Fruit fly (Drosophila melanogaster) whole organism, embryonic: ENCODE measurements around the gene Irbp18.
A peak's percentile ranks its signal among the peaks of the same experiment; 100 is the strongest.

Source experiments
- CG10565 ChIP-seq: fragments of 200-800 bp; sonication (Bioruptor generic); optimal IDR thresholded peaks from 3 replicates; lab custom pipeline; 2016; ENCODE audit warnings: missing biosample characterization, mild to moderate bottlenecking, missing genetic modification characterization
- CG10979 ChIP-seq: fragments of 200-800 bp; sonication (Bioruptor generic); optimal IDR thresholded peaks from 2 replicates; lab custom pipeline; 2018; ENCODE audit warnings: missing biosample characterization, mild to moderate bottlenecking, missing genetic modification characterization, moderate library complexity
- CG11398 ChIP-seq: fragments of 200-800 bp; sonication (Bioruptor generic); optimal IDR thresholded peaks from 2 replicates; lab custom pipeline; 2016; ENCODE audit warnings: missing biosample characterization, missing genetic modification characterization
- CG11504 ChIP-seq: fragments of 200-800 bp; sonication (Bioruptor generic); optimal IDR thresholded peaks from 3 replicates; lab custom pipeline; 2019; ENCODE audit warnings: missing biosample characterization, mild to moderate bottlenecking, missing genetic modification characterization, moderate library complexity
- CG11695 ChIP-seq: fragments of 200-800 bp; sonication (Bioruptor generic); IDR thresholded peaks from 3 replicates; pipeline ENCODE4 v1.3.6; 2022; ENCODE audit warnings: missing biosample characterization, missing genetic modification characterization
- CG11696 ChIP-seq: fragments of 200-800 bp; sonication (Bioruptor generic); IDR thresholded peaks from 2 replicates; pipeline ENCODE4 v1.3.6; 2022; ENCODE audit warnings: missing biosample characterization, missing genetic modification characterization
- CG13624 ChIP-seq: fragments of 200-800 bp; sonication (Bioruptor generic); optimal IDR thresholded peaks from 2 replicates; lab custom pipeline; 2016; ENCODE audit warnings: missing biosample characterization, missing genetic modification characterization
- CG14667 ChIP-seq: fragments of 200-800 bp; sonication (Bioruptor generic); IDR thresholded peaks from 2 replicates; pipeline ENCODE4 v1.3.6; 2022; ENCODE audit warnings: missing biosample characterization, missing genetic modification characterization
- CG15514 ChIP-seq: fragments of 200-800 bp; sonication (Bioruptor generic); optimal IDR thresholded peaks from 3 replicates; lab custom pipeline; 2017; ENCODE audit warnings: missing biosample characterization, missing genetic modification characterization, mild to moderate bottlenecking, moderate library complexity, missing genetic modification reagents
- CG1647 ChIP-seq: fragments of 200-800 bp; sonication (Bioruptor generic); optimal IDR thresholded peaks from 3 replicates; lab custom pipeline; 2016; ENCODE audit warnings: missing biosample characterization, missing genetic modification characterization
- CG17186 ChIP-seq: fragments of 200-800 bp; sonication (Bioruptor generic); optimal IDR thresholded peaks from 3 replicates; lab custom pipeline; 2017; ENCODE audit warnings: missing biosample characterization, missing genetic modification reagents, missing genetic modification characterization
- CG17328 ChIP-seq: fragments of 200-800 bp; sonication (Bioruptor generic); IDR thresholded peaks from 2 replicates; pipeline ENCODE4 v1.3.6; 2022; ENCODE audit warnings: missing biosample characterization, missing genetic modification characterization
- CG1832 ChIP-seq: fragments of 200-800 bp; sonication (Bioruptor generic); optimal IDR thresholded peaks from 2 replicates; lab custom pipeline; 2017; ENCODE audit warnings: missing biosample characterization, mild to moderate bottlenecking, missing genetic modification characterization, inconsistent platforms
- CG2116 ChIP-seq: fragments of 200-800 bp; sonication (Bioruptor generic); optimal IDR thresholded peaks from 3 replicates; lab custom pipeline; 2018; ENCODE audit warnings: missing biosample characterization, mild to moderate bottlenecking, missing genetic modification characterization
- CG34224 ChIP-seq: fragments of 200-800 bp; sonication (Bioruptor generic); IDR thresholded peaks from 3 replicates; pipeline ENCODE4 v1.3.6; 2022; ENCODE audit warnings: missing biosample characterization, missing genetic modification characterization; ENCODE audit not compliant: partially characterized antibody
- CG34376 ChIP-seq: fragments of 200-800 bp; sonication (Bioruptor generic); optimal IDR thresholded peaks from 2 replicates; lab custom pipeline; 2018; ENCODE audit warnings: missing biosample characterization, mild to moderate bottlenecking, missing genetic modification characterization
- CG4328 ChIP-seq: fragments of 200-800 bp; sonication (Bioruptor generic); optimal IDR thresholded peaks from 3 replicates; lab custom pipeline; 2017; ENCODE audit warnings: missing biosample characterization, missing genetic modification reagents, missing genetic modification characterization
- CG8924 ChIP-seq: fragments of 200-800 bp; optimal IDR thresholded peaks from 3 replicates; lab custom pipeline; 2019; ENCODE audit warnings: missing biosample characterization, mild to moderate bottlenecking, missing genetic modification characterization, moderate library complexity
- CG9609 ChIP-seq: fragments of 200-800 bp; sonication (Bioruptor generic); optimal IDR thresholded peaks from 3 replicates; lab custom pipeline; 2016; ENCODE audit warnings: missing biosample characterization, missing genetic modification characterization
- Camta ChIP-seq: fragments of 200-800 bp; sonication (Bioruptor generic); optimal IDR thresholded peaks from 2 replicates; lab custom pipeline; 2016; ENCODE audit warnings: missing biosample characterization, missing genetic modification characterization
- CrebB ChIP-seq: fragments of 200-800 bp; sonication (Bioruptor generic); optimal IDR thresholded peaks from 3 replicates; lab custom pipeline; 2018; ENCODE audit warnings: missing biosample characterization, mild to moderate bottlenecking, missing genetic modification characterization
- Dfd ChIP-seq, 2 experiments: fragments of >200 bp; optimal IDR thresholded peaks; 2 replicates each; lab custom pipeline; 2017; ENCODE audit warnings: missing biosample characterization in 2 of 2, missing genetic modification characterization in 2 of 2
- Fer2 ChIP-seq: fragments of 200-800 bp; sonication (Bioruptor generic); optimal IDR thresholded peaks from 2 replicates; lab custom pipeline; 2018; ENCODE audit warnings: missing biosample characterization, mild to moderate bottlenecking, missing genetic modification characterization, moderate library complexity
- Fer3 ChIP-seq: fragments of 200-800 bp; sonication (Bioruptor generic); optimal IDR thresholded peaks from 2 replicates; lab custom pipeline; 2018; ENCODE audit warnings: missing biosample characterization, mild to moderate bottlenecking, missing genetic modification characterization, moderate library complexity
- HLHmδ ChIP-seq: fragments of 200-800 bp; sonication (Bioruptor generic); optimal IDR thresholded peaks from 2 replicates; lab custom pipeline; 2018; ENCODE audit warnings: missing biosample characterization, mild to moderate bottlenecking, missing genetic modification characterization, moderate library complexity
- Hmx ChIP-seq: fragments of 200-800 bp; sonication (Bioruptor generic); optimal IDR thresholded peaks from 2 replicates; lab custom pipeline; 2016; ENCODE audit warnings: missing biosample characterization, missing genetic modification characterization
- Max ChIP-seq: fragments of 200-800 bp; sonication (Bioruptor generic); optimal IDR thresholded peaks from 2 replicates; lab custom pipeline; 2016; ENCODE audit warnings: missing biosample characterization, mild to moderate bottlenecking, missing genetic modification characterization
- NfI ChIP-seq: fragments of 200-800 bp; sonication (Bioruptor generic); optimal IDR thresholded peaks from 3 replicates; lab custom pipeline; 2018; ENCODE audit warnings: missing biosample characterization, mild to moderate bottlenecking, missing genetic modification characterization, moderate library complexity
- Side ChIP-seq: fragments of 200-800 bp; sonication (Bioruptor generic); optimal IDR thresholded peaks from 2 replicates; lab custom pipeline; 2016; ENCODE audit warnings: missing biosample characterization, missing genetic modification characterization
- Stat92E ChIP-seq, 3 experiments: fragments of >200 bp in 2 of 3; fragments of 200-800 bp in 1 of 3; sonication (Bioruptor generic) in 1 of 3; optimal IDR thresholded peaks; 2 replicates each; lab custom pipeline; 2017 to 2019; ENCODE audit warnings: missing biosample characterization in 3 of 3, missing genetic modification characterization in 3 of 3, mild to moderate bottlenecking in 1 of 3, moderate library complexity in 1 of 3
- TFAM ChIP-seq: fragments of 200-800 bp; sonication (Bioruptor generic); optimal IDR thresholded peaks from 2 replicates; lab custom pipeline; 2017; ENCODE audit warnings: missing biosample characterization, missing genetic modification characterization, inconsistent platforms
- az2 ChIP-seq: fragments of 200-800 bp; sonication (Bioruptor generic); optimal IDR thresholded peaks from 3 replicates; lab custom pipeline; 2016; ENCODE audit warnings: missing biosample characterization, missing genetic modification characterization
- bigmax ChIP-seq: fragments of 200-800 bp; sonication (Bioruptor generic); optimal IDR thresholded peaks from 2 replicates; lab custom pipeline; 2018; ENCODE audit warnings: missing biosample characterization, mild to moderate bottlenecking, missing genetic modification characterization
- da ChIP-seq: fragments of 200-800 bp; sonication (Bioruptor generic); optimal IDR thresholded peaks from 2 replicates; lab custom pipeline; 2016; ENCODE audit warnings: missing biosample characterization, missing genetic modification characterization
- emc ChIP-seq: fragments of 200-800 bp; sonication (Bioruptor generic); optimal IDR thresholded peaks from 2 replicates; lab custom pipeline; 2016; ENCODE audit warnings: missing biosample characterization, missing genetic modification characterization
- gcm2 ChIP-seq: fragments of 200-800 bp; sonication (Bioruptor generic); optimal IDR thresholded peaks from 2 replicates; lab custom pipeline; 2016; ENCODE audit warnings: missing biosample characterization, missing genetic modification characterization
- gro ChIP-seq: fragments of 200-800 bp; sonication (Bioruptor generic); optimal IDR thresholded peaks from 2 replicates; lab custom pipeline; 2016; ENCODE audit warnings: missing biosample characterization, missing genetic modification characterization
- lbe ChIP-seq: fragments of 200-800 bp; sonication (Bioruptor generic); optimal IDR thresholded peaks from 2 replicates; lab custom pipeline; 2016; ENCODE audit warnings: missing biosample characterization, mild to moderate bottlenecking, missing genetic modification characterization
- lmd ChIP-seq: fragments of 200-800 bp; sonication (Bioruptor generic); IDR thresholded peaks from 2 replicates; pipeline ENCODE4 v1.3.6; 2022; ENCODE audit warnings: missing biosample characterization, missing genetic modification characterization
- mirr ChIP-seq: fragments of 200-800 bp; sonication (Bioruptor generic); optimal IDR thresholded peaks from 3 replicates; lab custom pipeline; 2018; ENCODE audit warnings: missing biosample characterization, mild to moderate bottlenecking, missing genetic modification characterization
- nerfin-2 ChIP-seq: fragments of 200-800 bp; sonication (Bioruptor generic); IDR thresholded peaks from 2 replicates; pipeline ENCODE4 v1.3.6; 2022; ENCODE audit warnings: missing biosample characterization, missing genetic modification characterization; ENCODE audit not compliant: partially characterized antibody
- p53 ChIP-seq: fragments of 200-800 bp; sonication (Bioruptor generic); optimal IDR thresholded peaks from 2 replicates; lab custom pipeline; 2016; ENCODE audit warnings: missing biosample characterization, missing genetic modification characterization
- pho ChIP-seq: fragments of 200-800 bp; sonication (Bioruptor generic); optimal IDR thresholded peaks from 2 replicates; lab custom pipeline; 2016; ENCODE audit warnings: missing biosample characterization, missing genetic modification characterization
- phol ChIP-seq: fragments of 200-800 bp; sonication (Bioruptor generic); optimal IDR thresholded peaks from 3 replicates; lab custom pipeline; 2018; ENCODE audit warnings: missing biosample characterization, mild to moderate bottlenecking, missing genetic modification characterization, moderate library complexity
- sob ChIP-seq: fragments of 200-800 bp; sonication (Bioruptor generic); IDR thresholded peaks from 2 replicates; pipeline ENCODE4 v1.3.6; 2022; ENCODE audit warnings: missing biosample characterization, missing genetic modification characterization
- trh ChIP-seq: fragments of 200-800 bp; sonication (Bioruptor generic); optimal IDR thresholded peaks from 2 replicates; lab custom pipeline; 2016; ENCODE audit warnings: missing biosample characterization, missing genetic modification characterization
- tup ChIP-seq: fragments of 200-800 bp; sonication (Bioruptor generic); optimal IDR thresholded peaks from 2 replicates; lab custom pipeline; 2016; ENCODE audit warnings: missing biosample characterization, mild to moderate bottlenecking, missing genetic modification characterization, moderate library complexity
- unpg ChIP-seq: fragments of 200-800 bp; sonication (Bioruptor generic); optimal IDR thresholded peaks from 3 replicates; lab custom pipeline; 2018; ENCODE audit warnings: missing biosample characterization, mild to moderate bottlenecking, missing genetic modification characterization, moderate library complexity
- usp ChIP-seq: fragments of >200 bp; optimal IDR thresholded peaks from 2 replicates; lab custom pipeline; 2017; ENCODE audit warnings: missing biosample characterization, missing genetic modification characterization
- wdn ChIP-seq: fragments of 200-800 bp; sonication (Bioruptor generic); IDR thresholded peaks from 2 replicates; pipeline ENCODE4 v1.3.6; 2022; ENCODE audit warnings: missing biosample characterization, missing genetic modification characterization
- wor ChIP-seq: fragments of 200-800 bp; sonication (Bioruptor generic); IDR thresholded peaks from 2 replicates; pipeline ENCODE4 v1.3.6; 2022; ENCODE audit warnings: missing biosample characterization, missing genetic modification characterization

The Irbp18 gene

dm6 chr3L:11064689-11065088 is 33.3 kb downstream of the Irbp18 start, which contains the start of the genes CG32075, CG45101 and SuUR (continued):
- no peak for TF ChIP-seq CG34224
- TF ChIP-seq CG15514 (GFP tag; lab: Kevin White, UChicago) = peak; percentile 78
- no peak for TF ChIP-seq HLHmδ (GFP tag; lab: Kevin White, UChicago)
- peak; percentile 78 for TF ChIP-seq CG11695 (GFP tag; lab: Robert Waterston, UW)
- TF ChIP-seq wor = peak; percentile 74
- TF ChIP-seq Max (GFP tag; lab: Kevin White, UChicago) = peak; percentile 93
- TF ChIP-seq unpg (GFP tag; lab: Kevin White, UChicago) = peak; percentile 82
- TF ChIP-seq CG11504 (tag; lab: Kevin White, UChicago) = peak; percentile 85
- peak; percentile 76 for TF ChIP-seq CG10979
- peak; percentile 86 for TF ChIP-seq Side (GFP tag; lab: Kevin White, UChicago)
- peak; percentile 91 for TF ChIP-seq CG9609 (GFP tag; lab: Kevin White, UChicago)
- TF ChIP-seq CG11696 (GFP tag; lab: Robert Waterston, UW) = peak; percentile 41; the same call in 1 of the 2 replicates
- TF ChIP-seq sob (GFP tag; lab: Robert Waterston, UW) = peak; percentile 88
- TF ChIP-seq p53 (GFP tag; lab: Kevin White, UChicago) = peak; percentile 71
- peak; percentile 73 for TF ChIP-seq lbe (GFP tag; lab: Kevin White, UChicago)
- peak; percentile 5 for TF ChIP-seq mirr
- no peak for TF ChIP-seq TFAM (GFP tag; lab: Kevin White, UChicago)
- peak; percentile 81 for TF ChIP-seq gcm2
- peak; percentile 77 for TF ChIP-seq gro (GFP tag; lab: Kevin White, UChicago)
- peak; percentile 86 for TF ChIP-seq CG8924
- TF ChIP-seq CG1832 (GFP tag; lab: Kevin White, UChicago) = no peak
- peak; percentile 75 for TF ChIP-seq tup (GFP tag; lab: Kevin White, UChicago)
- peak; percentile 93 for TF ChIP-seq pho (GFP tag; lab: Kevin White, UChicago)
- TF ChIP-seq CG13624 = peak; percentile 93
- no peak for TF ChIP-seq nerfin-2 (GFP tag; lab: Robert Waterston, UW)
- TF ChIP-seq CG4328 (GFP tag; lab: Kevin White, UChicago) = peak; percentile 74
- peak; percentile 80 for TF ChIP-seq CG34376 (GFP tag; lab: Kevin White, UChicago)
- peak; percentile 89 for TF ChIP-seq Camta (GFP tag; lab: Kevin White, UChicago)
- TF ChIP-seq lmd (GFP tag; lab: Robert Waterston, UW) = peak; percentile 88
- TF ChIP-seq Fer3 = peak; percentile 74
- peak; percentile 91 for TF ChIP-seq NfI (GFP tag; lab: Kevin White, UChicago)
- peak; percentile 67 for TF ChIP-seq Hmx
- peak in 1 of 3 experiments; percentile 76 for TF ChIP-seq Stat92E (GFP tag; optimal IDR thresholded peaks at IDR 0.05; lab: Kevin White, UChicago)
- no peak for TF ChIP-seq usp (GFP tag; lab: Kevin White, UChicago)
- peak; percentile 10 for TF ChIP-seq emc (GFP tag; lab: Kevin White, UChicago)
- peak; percentile 67 for TF ChIP-seq CG2116 (GFP tag; lab: Kevin White, UChicago)
- TF ChIP-seq az2 = peak; percentile 87
- peak; percentile 62; the same call in 1 of the 2 replicates for TF ChIP-seq wdn (GFP tag; lab: Robert Waterston, UW)
- TF ChIP-seq CrebB (tag; lab: Kevin White, UChicago) = peak; percentile 58
- no peak for TF ChIP-seq CG10565 (GFP tag; lab: Kevin White, UChicago)
- TF ChIP-seq CG14667 = peak; percentile 81
- peak; percentile 46 for TF ChIP-seq CG11398 (GFP tag; lab: Kevin White, UChicago)
- TF ChIP-seq CG17186 (GFP tag; lab: Kevin White, UChicago) = peak; percentile 55
- peak; percentile 79 for TF ChIP-seq Fer2 (tag; lab: Kevin White, UChicago)
- TF ChIP-seq da (GFP tag; lab: Kevin White, UChicago) = peak; percentile 73
- peak; percentile 90 for TF ChIP-seq phol (tag; lab: Kevin White, UChicago)
- TF ChIP-seq CG1647 (GFP tag; lab: Kevin White, UChicago) = peak; percentile 76
- TF ChIP-seq Dfd (GFP tag; optimal IDR thresholded peaks at IDR 0.05; lab: Kevin White, UChicago) = no peak
- peak; percentile 68 for TF ChIP-seq trh (GFP tag; lab: Kevin White, UChicago)
- TF ChIP-seq bigmax (GFP tag; lab: Kevin White, UChicago) = no peak
- TF ChIP-seq CG17328 (GFP tag; lab: Robert Waterston, UW) = peak; percentile 89
